Fruit fly (Drosophila melanogaster) S2 (cell line): ENCODE results near the gene CG14286.

Experiments used
- CG8478 ChIP-seq: fragments of >200 bp; optimal IDR thresholded peaks from 2 replicates; lab custom pipeline; 2018
- CTCF ChIP-seq, 2 experiments: fragments of >200 bp; optimal IDR thresholded peaks; 2 replicates each; lab custom pipeline; 2018

DNA sequence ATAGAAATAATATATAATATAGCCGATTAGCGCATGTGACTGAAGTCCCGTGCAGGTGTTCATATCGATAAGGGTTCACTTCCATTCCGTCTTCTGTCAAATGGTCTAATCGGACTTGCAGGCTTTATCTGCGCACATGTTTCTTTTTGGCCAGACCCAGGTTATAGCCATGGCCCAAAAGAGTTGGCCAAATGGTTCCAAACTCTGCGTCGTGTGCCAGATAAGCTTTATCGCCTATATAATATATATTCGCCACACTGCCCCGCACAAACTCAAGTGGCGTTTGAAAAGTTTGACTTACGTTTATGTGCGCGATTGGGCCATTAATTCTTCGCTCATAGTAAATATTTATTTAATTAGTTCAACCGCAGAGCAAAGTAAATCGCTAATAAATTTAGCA is 27.4 kb downstream of the CG14286 start:
- TF ChIP-seq CG8478: no peak
- no peak for TF ChIP-seq CTCF (optimal IDR thresholded peaks at IDR 0.05; lab: Kevin White, UChicago)
